Fruit fly (Drosophila melanogaster): ENCODE measurements around the gene CG4592.

Gene CG4592

DNA sequence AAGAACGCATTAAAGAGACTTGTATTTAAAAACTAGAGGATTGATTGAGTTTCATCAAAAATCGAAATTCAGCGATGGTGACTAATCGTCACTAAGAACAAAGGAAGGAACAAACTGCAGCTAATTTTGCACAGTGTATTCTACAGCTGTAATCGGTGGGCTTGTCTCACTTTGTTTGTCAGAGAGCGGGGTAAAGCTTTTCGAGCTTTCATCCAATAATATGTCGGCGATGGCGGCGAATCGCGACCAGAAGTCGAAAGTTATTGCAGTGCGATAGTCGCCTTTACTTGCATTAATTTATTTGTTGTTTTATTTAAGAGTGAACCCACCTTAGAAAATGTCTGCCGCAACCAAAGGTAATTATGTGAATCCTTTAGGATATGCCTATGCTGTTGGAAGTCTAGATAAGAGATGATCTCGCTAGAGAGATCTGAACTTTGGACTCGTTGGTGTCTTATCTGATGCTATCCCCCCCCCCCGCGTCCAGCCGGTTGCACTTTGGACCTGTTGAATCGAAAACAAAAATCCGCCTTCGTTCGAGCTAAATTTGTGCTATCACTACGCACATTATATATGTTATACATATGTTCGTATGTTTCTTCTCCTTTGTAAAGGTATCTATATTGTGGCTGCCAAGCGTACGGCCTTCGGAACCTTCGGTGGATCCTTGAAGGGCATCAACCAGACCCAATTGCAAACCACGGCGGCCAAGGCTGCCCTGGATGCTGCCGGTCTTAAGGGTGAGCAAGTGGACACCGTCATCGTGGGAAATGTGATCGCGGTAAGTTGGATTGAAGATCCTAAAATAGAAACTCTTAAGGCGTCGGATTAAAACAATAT is 6.2 kb upstream of the CG4592 start, which contains the start of gene yip2 (continued):
- TF ChIP-seq nau (GFP tag; optimal IDR thresholded peaks at IDR 0.05) (peak; percentile 74), oc (tag; optimal IDR thresholded peaks at IDR 0.05) (peak; percentile 40), prd (optimal IDR thresholded peaks at IDR 0.05) (no peak), prd (GFP tag; IDR thresholded peaks at IDR 0.05) (peak; percentile 65), dati (GFP tag; IDR thresholded peaks at IDR 0.05) (peak; percentile 40; the same call in 1 of the 2 replicates), CG10147 (GFP tag; optimal IDR thresholded peaks at IDR 0.05) (peak; percentile 19), CG9817 (tag; optimal IDR thresholded peaks at IDR 0.05) (peak; percentile 39), inv (GFP tag; IDR thresholded peaks at IDR 0.05; ENCODE audit: partially characterized antibody) (no peak), Bgb (GFP tag; IDR thresholded peaks at IDR 0.05; ENCODE audit: partially characterized antibody) (0 out of 2 replicates have a peak, but pooled peaks have one; percentile 11), CG16863 (GFP tag; optimal IDR thresholded peaks at IDR 0.05) (peak; percentile 58), CG4617 (GFP tag; optimal IDR thresholded peaks at IDR 0.05; ENCODE audit: borderline replicate concordance) (no peak), HmgD (GFP tag; optimal IDR thresholded peaks at IDR 0.05) (no peak), CG6654 (GFP tag; optimal IDR thresholded peaks at IDR 0.05) (no peak), tx (GFP tag; optimal IDR thresholded peaks at IDR 0.05) (peak; percentile 18), CG1529 (GFP tag; optimal IDR thresholded peaks at IDR 0.05) (peak; percentile 14), chinmo (GFP tag; IDR thresholded peaks at IDR 0.05; ENCODE audit: partially characterized antibody) (peak; percentile 94), ab (GFP tag; optimal IDR thresholded peaks at IDR 0.05) (no peak), CG17328 (GFP tag; IDR thresholded peaks at IDR 0.05) (peak; percentile 69), CG12744 (GFP tag; optimal IDR thresholded peaks at IDR 0.05) (peak; percentile 7), CG5180 (GFP tag; optimal IDR thresholded peaks at IDR 0.05) (peak; percentile 29), Adf1 (GFP tag; IDR thresholded peaks at IDR 0.05) (peak; percentile 38; the same call in 1 of the 2 replicates), CG12659 (GFP tag; optimal IDR thresholded peaks at IDR 0.05) (peak; percentile 70), bbx (GFP tag; IDR thresholded peaks at IDR 0.05; ENCODE audit: partially characterized antibody) (no peak; the same call in 1 of the 2 replicates), Atf-2 (GFP tag; optimal IDR thresholded peaks at IDR 0.05) (no peak), Dref (GFP tag; IDR thresholded peaks at IDR 0.05) (no peak; the same call in 1 of the 2 replicates), ttk (GFP tag; IDR thresholded peaks at IDR 0.05) (peak; percentile 57), CG9932 (GFP tag; IDR thresholded peaks at IDR 0.05) (peak; percentile 71), CG3838 (GFP tag; optimal IDR thresholded peaks at IDR 0.05) (no peak), Drgx (GFP tag; IDR thresholded peaks at IDR 0.05) (peak; percentile 95), HmgZ (tag; optimal IDR thresholded peaks at IDR 0.05) (peak; percentile 79), B-H2 (GFP tag; optimal IDR thresholded peaks at IDR 0.05) (peak; percentile 66), zf30C (GFP tag; optimal IDR thresholded peaks at IDR 0.05) (peak; percentile 88), aop (GFP tag; IDR thresholded peaks at IDR 0.05) (no peak), gfzf (GFP tag; optimal IDR thresholded peaks at IDR 0.05) (no peak), CG6254 (GFP tag; optimal IDR thresholded peaks at IDR 0.05) (peak; percentile 59), Ets65A (GFP tag) (peak; percentile 26), en (GFP tag; optimal IDR thresholded peaks at IDR 0.05) (no peak), zen2 (GFP tag; IDR thresholded peaks at IDR 0.05; ENCODE audit: partially characterized antibody) (no peak), CHES-1-like (GFP tag; optimal IDR thresholded peaks at IDR 0.05) (peak; percentile 65), CG3847 (GFP tag; IDR thresholded peaks at IDR 0.05) (peak; percentile 42; the same call in 1 of the 2 replicates), HLHmδ (GFP tag; optimal IDR thresholded peaks at IDR 0.05) (no peak), ap (GFP tag; IDR thresholded peaks at IDR 0.05) (peak; percentile 52), Dll (GFP tag; IDR thresholded peaks at IDR 0.05; ENCODE audit: partially characterized antibody) (0 out of 4 replicates have a peak, but pooled peaks have one; percentile 33), gem (tag; optimal IDR thresholded peaks at IDR 0.05) (peak; percentile 76), CG31388 (GFP tag; optimal IDR thresholded peaks at IDR 0.05) (no peak), Kr (GFP tag; optimal IDR thresholded peaks at IDR 0.05) (no peak), CG6689 (GFP tag; IDR thresholded peaks at IDR 0.05) (peak; percentile 49), E2f1 (GFP tag; IDR thresholded peaks at IDR 0.05) (peak; percentile 17; the same call in 1 of the 2 replicates), eve (GFP tag; optimal IDR thresholded peaks at IDR 0.05) (no peak)
